Fruit fly (Drosophila melanogaster) whole organism, embryonic: ENCODE results near the gene CG12594.

ENCODE experiments used
- CG10267 ChIP-seq: fragments of 200-800 bp; sonication (Bioruptor generic); optimal IDR thresholded peaks from 2 replicates; lab custom pipeline; 2018; ENCODE audit warnings: missing biosample characterization, mild to moderate bottlenecking, missing genetic modification characterization, moderate library complexity
- CG11085 ChIP-seq: fragments of 200-800 bp; sonication (Bioruptor generic); IDR thresholded peaks from 2 replicates; pipeline ENCODE4 v1.3.6; 2022; ENCODE audit warnings: missing biosample characterization, missing genetic modification characterization
- CG11560 ChIP-seq: fragments of 200-800 bp; sonication (Bioruptor generic); IDR thresholded peaks from 3 replicates; pipeline ENCODE4 v1.3.6; 2022; ENCODE audit warnings: missing biosample characterization, missing genetic modification characterization
- CG11695 ChIP-seq: fragments of 200-800 bp; sonication (Bioruptor generic); IDR thresholded peaks from 3 replicates; pipeline ENCODE4 v1.3.6; 2022; ENCODE audit warnings: missing biosample characterization, missing genetic modification characterization
- CG11696 ChIP-seq: fragments of 200-800 bp; sonication (Bioruptor generic); IDR thresholded peaks from 2 replicates; pipeline ENCODE4 v1.3.6; 2022; ENCODE audit warnings: missing biosample characterization, missing genetic modification characterization
- CG12104 ChIP-seq: fragments of 200-800 bp; sonication (Bioruptor generic); optimal IDR thresholded peaks from 3 replicates; lab custom pipeline; 2016; ENCODE audit warnings: missing biosample characterization, missing genetic modification characterization
- CG1233 ChIP-seq: fragments of 200-800 bp; sonication (Bioruptor generic); optimal IDR thresholded peaks from 4 replicates; lab custom pipeline; 2018; ENCODE audit warnings: missing biosample characterization, mild to moderate bottlenecking, missing genetic modification characterization
- CG12391 ChIP-seq: fragments of 200-800 bp; sonication (Bioruptor generic); optimal IDR thresholded peaks from 3 replicates; lab custom pipeline; 2018; ENCODE audit warnings: missing biosample characterization, mild to moderate bottlenecking, missing genetic modification characterization, moderate library complexity
- CG12659 ChIP-seq: fragments of 200-800 bp; sonication (Bioruptor generic); optimal IDR thresholded peaks from 3 replicates; lab custom pipeline; 2017; ENCODE audit warnings: mild to moderate bottlenecking, missing biosample characterization, missing genetic modification reagents, missing genetic modification characterization
- CG12744 ChIP-seq: fragments of 200-800 bp; sonication (Bioruptor generic); optimal IDR thresholded peaks from 2 replicates; lab custom pipeline; 2016; ENCODE audit warnings: missing biosample characterization, missing genetic modification characterization
- CG13424 ChIP-seq: fragments of 200-800 bp; sonication (Bioruptor generic); optimal IDR thresholded peaks from 2 replicates; lab custom pipeline; 2019; ENCODE audit warnings: missing biosample characterization, mild to moderate bottlenecking, missing genetic modification characterization, moderate library complexity
- CG14965 ChIP-seq: fragments of 200-800 bp; sonication (Bioruptor generic); optimal IDR thresholded peaks from 2 replicates; lab custom pipeline; 2016; ENCODE audit warnings: missing biosample characterization, missing genetic modification characterization, borderline replicate concordance
- CG1647 ChIP-seq: fragments of 200-800 bp; sonication (Bioruptor generic); optimal IDR thresholded peaks from 3 replicates; lab custom pipeline; 2016; ENCODE audit warnings: missing biosample characterization, missing genetic modification characterization
- CG2116 ChIP-seq: fragments of 200-800 bp; sonication (Bioruptor generic); optimal IDR thresholded peaks from 3 replicates; lab custom pipeline; 2018; ENCODE audit warnings: missing biosample characterization, mild to moderate bottlenecking, missing genetic modification characterization
- CG30431 ChIP-seq: fragments of 200-800 bp; sonication (Bioruptor generic); optimal IDR thresholded peaks from 2 replicates; lab custom pipeline; 2017; ENCODE audit warnings: missing biosample characterization, missing genetic modification characterization
- CG32532 ChIP-seq: fragments of 200-800 bp; sonication (Bioruptor generic); IDR thresholded peaks from 2 replicates; pipeline ENCODE4 v1.3.6; 2022; ENCODE audit warnings: missing biosample characterization, missing genetic modification characterization
- CG32767 ChIP-seq: fragments of 200-800 bp; sonication (Bioruptor generic); IDR thresholded peaks from 2 replicates; pipeline ENCODE4 v1.3.6; 2022; ENCODE audit warnings: missing biosample characterization, missing genetic modification characterization
- CG4854 ChIP-seq: fragments of 200-800 bp; sonication (Bioruptor generic); optimal IDR thresholded peaks from 2 replicates; lab custom pipeline; 2016; ENCODE audit warnings: missing biosample characterization, missing genetic modification characterization, inconsistent platforms
- CG6654 ChIP-seq: fragments of 200-800 bp; sonication (Bioruptor generic); optimal IDR thresholded peaks from 2 replicates; lab custom pipeline; 2017; ENCODE audit warnings: missing biosample characterization, mild to moderate bottlenecking, missing genetic modification characterization
- CG6689 ChIP-seq: fragments of 200-800 bp; sonication (Bioruptor generic); IDR thresholded peaks from 2 replicates; pipeline ENCODE4 v1.3.6; 2022; ENCODE audit warnings: missing biosample characterization, missing genetic modification characterization
- CG7786 ChIP-seq: fragments of 200-800 bp; sonication (Bioruptor generic); optimal IDR thresholded peaks from 2 replicates; lab custom pipeline; 2016; ENCODE audit warnings: missing biosample characterization, missing genetic modification characterization
- CG8944 ChIP-seq: fragments of 200-800 bp; sonication (Bioruptor generic); optimal IDR thresholded peaks from 3 replicates; lab custom pipeline; 2016; ENCODE audit warnings: missing biosample characterization, missing genetic modification characterization
- CG9727 ChIP-seq: fragments of 200-800 bp; sonication (Bioruptor generic); optimal IDR thresholded peaks from 3 replicates; lab custom pipeline; 2017; ENCODE audit warnings: missing biosample characterization, mild to moderate bottlenecking, missing genetic modification characterization
- Dfd ChIP-seq, 2 experiments: fragments of >200 bp; optimal IDR thresholded peaks; 2 replicates each; lab custom pipeline; 2017; ENCODE audit warnings: missing biosample characterization in 2 of 2, missing genetic modification characterization in 2 of 2
- Elba2 ChIP-seq: fragments of 200-800 bp; sonication (Bioruptor generic); optimal IDR thresholded peaks from 3 replicates; lab custom pipeline; 2016; ENCODE audit warnings: missing biosample characterization, missing genetic modification characterization
- HLH3B ChIP-seq: fragments of 200-800 bp; sonication (Bioruptor generic); IDR thresholded peaks from 2 replicates; pipeline ENCODE4 v1.3.6; 2022; ENCODE audit warnings: missing biosample characterization, missing genetic modification characterization
- HmgD ChIP-seq: fragments of 200-800 bp; sonication (Bioruptor generic); optimal IDR thresholded peaks from 3 replicates; lab custom pipeline; 2016; ENCODE audit warnings: missing biosample characterization, missing genetic modification characterization
- Hr78 ChIP-seq, 2 experiments: fragments of 200-800 bp in 1 of 2; fragments of >200 bp in 1 of 2; sonication (Bioruptor generic) in 1 of 2; optimal IDR thresholded peaks; 2 replicates each; lab custom pipeline; 2017 to 2019; ENCODE audit warnings: missing biosample characterization in 2 of 2, missing genetic modification characterization in 2 of 2, mild to moderate bottlenecking in 1 of 2, moderate library complexity in 1 of 2
- Opbp ChIP-seq: fragments of 200-800 bp; sonication (Bioruptor generic); IDR thresholded peaks from 3 replicates; pipeline ENCODE4 v1.3.6; 2022; ENCODE audit warnings: missing biosample characterization, missing genetic modification characterization; ENCODE audit not compliant: partially characterized antibody
- al ChIP-seq: fragments of 200-800 bp; sonication (Bioruptor generic); IDR thresholded peaks from 2 replicates; pipeline ENCODE4 v1.3.6; 2022; ENCODE audit warnings: missing biosample characterization, missing genetic modification characterization
- ci ChIP-seq: fragments of 200-800 bp; sonication (Bioruptor generic); IDR thresholded peaks from 3 replicates; pipeline ENCODE4 v1.3.6; 2022; ENCODE audit warnings: missing biosample characterization, missing genetic modification characterization
- crol ChIP-seq: fragments of 200-800 bp; sonication (Bioruptor generic); IDR thresholded peaks from 2 replicates; pipeline ENCODE4 v1.3.6; 2022; ENCODE audit warnings: missing biosample characterization, missing genetic modification characterization
- dimm ChIP-seq: fragments of 200-800 bp; sonication (Bioruptor generic); IDR thresholded peaks from 2 replicates; pipeline ENCODE4 v1.3.6; 2022; ENCODE audit warnings: missing biosample characterization, missing genetic modification characterization
- emc ChIP-seq: fragments of 200-800 bp; sonication (Bioruptor generic); optimal IDR thresholded peaks from 2 replicates; lab custom pipeline; 2016; ENCODE audit warnings: missing biosample characterization, missing genetic modification characterization
- gcm ChIP-seq: fragments of 200-800 bp; sonication (Bioruptor generic); optimal IDR thresholded peaks from 2 replicates; lab custom pipeline; 2019; ENCODE audit warnings: missing biosample characterization, mild to moderate bottlenecking, missing genetic modification characterization, moderate library complexity
- grau ChIP-seq: fragments of 200-800 bp; optimal IDR thresholded peaks from 3 replicates; lab custom pipeline; 2019; ENCODE audit warnings: missing biosample characterization, mild to moderate bottlenecking, missing genetic modification characterization, moderate library complexity
- inv ChIP-seq: fragments of 200-800 bp; sonication (Bioruptor generic); IDR thresholded peaks from 2 replicates; pipeline ENCODE4 v1.3.6; 2022; ENCODE audit warnings: missing biosample characterization, missing genetic modification characterization; ENCODE audit not compliant: partially characterized antibody
- jigr1 ChIP-seq: fragments of 200-800 bp; sonication (Bioruptor generic); IDR thresholded peaks from 3 replicates; pipeline ENCODE4 v1.3.6; 2022; ENCODE audit warnings: missing biosample characterization, missing genetic modification characterization
- lab ChIP-seq: fragments of 200-800 bp; sonication (Bioruptor generic); optimal IDR thresholded peaks from 3 replicates; lab custom pipeline; 2017; ENCODE audit warnings: missing biosample characterization, missing genetic modification characterization, mild to moderate bottlenecking, moderate library complexity, missing genetic modification reagents
- luna ChIP-seq: fragments of 200-800 bp; sonication (Bioruptor generic); optimal IDR thresholded peaks from 2 replicates; lab custom pipeline; 2016; ENCODE audit warnings: missing biosample characterization, missing genetic modification characterization
- nerfin-1 ChIP-seq: fragments of 200-800 bp; sonication (Bioruptor generic); optimal IDR thresholded peaks from 3 replicates; lab custom pipeline; 2019; ENCODE audit warnings: missing biosample characterization, mild to moderate bottlenecking, missing genetic modification characterization, moderate library complexity
- oc ChIP-seq: fragments of 200-800 bp; sonication (Bioruptor generic); optimal IDR thresholded peaks from 2 replicates; lab custom pipeline; 2018; ENCODE audit warnings: missing biosample characterization, mild to moderate bottlenecking, missing genetic modification characterization, moderate library complexity
- phol ChIP-seq: fragments of 200-800 bp; sonication (Bioruptor generic); optimal IDR thresholded peaks from 3 replicates; lab custom pipeline; 2018; ENCODE audit warnings: missing biosample characterization, mild to moderate bottlenecking, missing genetic modification characterization, moderate library complexity
- pum ChIP-seq: fragments of 200-800 bp; sonication (Bioruptor generic); optimal IDR thresholded peaks from 2 replicates; lab custom pipeline; 2016; ENCODE audit warnings: missing biosample characterization, missing genetic modification characterization
- salm ChIP-seq: fragments of 200-800 bp; sonication (Bioruptor generic); optimal IDR thresholded peaks from 2 replicates; lab custom pipeline; 2018; ENCODE audit warnings: missing biosample characterization, mild to moderate bottlenecking, missing genetic modification characterization
- sens-2 ChIP-seq: fragments of 200-800 bp; sonication (Bioruptor generic); IDR thresholded peaks from 2 replicates; pipeline ENCODE4 v1.3.6; 2022; ENCODE audit warnings: missing biosample characterization, missing genetic modification characterization
- slou ChIP-seq: fragments of 200-800 bp; sonication (Bioruptor generic); optimal IDR thresholded peaks from 3 replicates; lab custom pipeline; 2016; ENCODE audit warnings: missing biosample characterization, missing genetic modification characterization
- sug ChIP-seq: fragments of 200-800 bp; optimal IDR thresholded peaks from 2 replicates; lab custom pipeline; 2019; ENCODE audit warnings: missing biosample characterization, mild to moderate bottlenecking, missing genetic modification characterization, moderate library complexity
- twi ChIP-seq: fragments of 200-800 bp; optimal IDR thresholded peaks from 2 replicates; lab custom pipeline; 2019; ENCODE audit warnings: missing biosample characterization, mild to moderate bottlenecking, missing genetic modification characterization, moderate library complexity
- unpg ChIP-seq: fragments of 200-800 bp; sonication (Bioruptor generic); optimal IDR thresholded peaks from 3 replicates; lab custom pipeline; 2018; ENCODE audit warnings: missing biosample characterization, mild to moderate bottlenecking, missing genetic modification characterization, moderate library complexity
- zfh1 ChIP-seq: fragments of 200-800 bp; sonication (Bioruptor generic); IDR thresholded peaks from 3 replicates; pipeline ENCODE4 v1.3.6; 2022; ENCODE audit warnings: missing biosample characterization, missing genetic modification characterization

The CG12594 gene

DNA sequence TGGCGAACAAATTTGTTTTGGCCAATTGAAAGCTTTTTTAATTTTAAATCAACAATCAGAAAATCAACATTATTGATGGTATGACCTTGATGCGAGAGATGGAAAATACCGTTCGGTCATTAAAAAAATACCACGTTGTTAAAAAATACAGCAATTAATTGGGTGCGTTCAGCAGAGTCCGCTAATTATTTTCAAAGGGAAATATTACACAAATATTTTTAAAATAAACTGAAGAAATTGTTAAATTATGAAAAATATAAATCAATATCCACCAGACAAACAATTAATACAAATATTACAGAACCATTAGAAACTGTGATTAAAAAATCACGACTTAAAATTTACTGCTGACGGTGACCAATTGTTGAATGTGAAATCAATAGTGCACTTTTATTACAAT, 43.5 kb upstream of the CG12594 start, which contains the start of gene CG18476 (continued):
- TF ChIP-seq CG9727 (GFP tag; lab: Kevin White, UChicago) (peak; percentile 91), dimm (GFP tag; lab: Robert Waterston, UW) (peak; percentile 58), CG30431 (peak; percentile 57), slou (GFP tag; lab: Kevin White, UChicago) (peak; percentile 55), CG10267 (tag; lab: Kevin White, UChicago) (peak; percentile 87), luna (GFP tag; lab: Kevin White, UChicago) (peak; percentile 4), gcm (GFP tag; lab: Kevin White, UChicago) (peak; percentile 92), CG32767 (GFP tag; lab: Robert Waterston, UW) (peak; percentile 87), Elba2 (GFP tag; lab: Kevin White, UChicago) (peak; percentile 38), CG13424 (tag; lab: Kevin White, UChicago) (peak; percentile 95), CG12391 (tag; lab: Kevin White, UChicago) (peak; percentile 96), phol (tag; lab: Kevin White, UChicago) (peak; percentile 96), CG6654 (peak; percentile 73), CG1233 (GFP tag; lab: Kevin White, UChicago) (peak; percentile 91), CG11085 (GFP tag; lab: Robert Waterston, UW) (peak; percentile 90), CG2116 (GFP tag; lab: Kevin White, UChicago) (peak; percentile 66), CG6689 (peak; percentile 94), inv (GFP tag; lab: Robert Waterston, UW) (no peak), CG7786 (GFP tag; lab: Kevin White, UChicago) (peak; percentile 61), CG12659 (GFP tag; lab: Kevin White, UChicago) (peak; percentile 94), sug (tag; lab: Kevin White, UChicago) (peak; percentile 85), sens-2 (GFP tag; lab: Robert Waterston, UW) (peak; percentile 62), HmgD (GFP tag; lab: Kevin White, UChicago) (no peak), al (GFP tag; lab: Robert Waterston, UW) (peak; percentile 93), twi (tag; lab: Kevin White, UChicago) (peak; percentile 87), CG4854 (GFP tag; lab: Kevin White, UChicago) (peak; percentile 67), CG11695 (GFP tag; lab: Robert Waterston, UW) (peak; percentile 94), salm (tag; lab: Kevin White, UChicago) (peak; percentile 85), Hr78 (GFP tag; optimal IDR thresholded peaks at IDR 0.05; lab: Kevin White, UChicago) (peak in 1 of 2 experiments; percentile 54), ci (peak; percentile 95), zfh1 (peak; percentile 94), Opbp (no peak), CG14965 (GFP tag; lab: Kevin White, UChicago) (no peak), CG1647 (GFP tag; lab: Kevin White, UChicago) (peak; percentile 37), CG11560 (tag; lab: Robert Waterston, UW) (peak; percentile 69), nerfin-1 (peak; percentile 90), CG11696 (GFP tag; lab: Robert Waterston, UW) (peak; percentile 82), CG12744 (GFP tag; lab: Kevin White, UChicago) (peak; percentile 37), emc (GFP tag; lab: Kevin White, UChicago) (peak; percentile 42), HLH3B (GFP tag; lab: Robert Waterston, UW) (peak; percentile 92), Dfd (GFP tag; optimal IDR thresholded peaks at IDR 0.05; lab: Kevin White, UChicago) (no peak), oc (peak; percentile 85), pum (GFP tag; lab: Kevin White, UChicago) (peak; percentile 71), CG32532 (GFP tag; lab: Robert Waterston, UW) (peak; percentile 96), unpg (peak; percentile 96), grau (tag; lab: Kevin White, UChicago) (peak; percentile 94), crol (no peak), jigr1 (GFP tag; lab: Robert Waterston, UW) (peak; percentile 75), CG12104 (GFP tag; lab: Kevin White, UChicago) (peak; percentile 89), CG8944 (peak; percentile 36), lab (GFP tag; lab: Kevin White, UChicago) (peak; percentile 93)
